Fruit fly (Drosophila melanogaster) Kc167 (cell line): Measurements from ENCODE around the gene Sec24CD.

Experiments used
- h ChIP-seq: fragments of >200 bp; optimal IDR thresholded peaks from 3 replicates; lab custom pipeline; 2018; ENCODE audit warnings: missing external identifiers
- insv ChIP-seq: fragments of >200 bp; optimal IDR thresholded peaks from 3 replicates; lab custom pipeline; 2018; ENCODE audit warnings: missing external identifiers
- psq ChIP-seq: fragments of >200 bp; optimal IDR thresholded peaks from 2 replicates; lab custom pipeline; 2017; ENCODE audit warnings: missing external identifiers

DNA sequence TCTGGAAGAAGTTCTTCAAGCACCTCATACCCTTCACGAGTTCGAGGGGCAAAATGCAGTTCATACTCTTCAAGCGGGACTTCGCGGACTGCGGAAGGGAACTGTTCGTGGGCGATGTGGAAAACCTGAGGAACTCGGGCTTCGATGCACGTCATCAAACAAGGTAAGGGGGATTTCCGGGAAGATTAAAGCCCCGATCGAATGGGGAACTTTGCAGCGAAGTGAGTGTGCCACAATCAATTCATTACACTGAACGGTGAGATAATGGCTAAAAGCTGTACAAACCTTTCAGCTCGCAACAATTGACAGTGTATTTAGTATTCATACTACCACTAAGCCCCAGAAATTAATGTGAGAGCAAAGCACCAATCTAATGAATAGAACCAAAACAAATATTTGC is 6.1 kb upstream of the Sec24CD start:
- no peak for TF ChIP-seq psq (lab: Kevin White, UChicago)
- TF ChIP-seq insv (lab: Kevin White, UChicago) = no peak
- TF ChIP-seq h = no peak
